Fruit fly (Drosophila melanogaster) whole organism, embryonic: ENCODE results near the gene CG13893.
A peak's percentile ranks its signal among the peaks of the same experiment; 100 is the strongest.

ENCODE experiments used
- Bteb2 ChIP-seq: fragments of 200-800 bp; sonication (Bioruptor generic); optimal IDR thresholded peaks from 2 replicates; lab custom pipeline; 2016; ENCODE audit warnings: missing biosample characterization, missing genetic modification characterization
- CG10321 ChIP-seq: fragments of 200-800 bp; sonication (Bioruptor generic); IDR thresholded peaks from 2 replicates; pipeline ENCODE4 v1.3.6; 2022; ENCODE audit warnings: missing biosample characterization, missing genetic modification characterization
- CG10565 ChIP-seq: fragments of 200-800 bp; sonication (Bioruptor generic); optimal IDR thresholded peaks from 3 replicates; lab custom pipeline; 2016; ENCODE audit warnings: missing biosample characterization, mild to moderate bottlenecking, missing genetic modification characterization
- CG10959 ChIP-seq: fragments of 200-800 bp; sonication (Bioruptor generic); IDR thresholded peaks from 2 replicates; pipeline ENCODE4 v1.3.6; 2022; ENCODE audit warnings: missing biosample characterization, missing genetic modification characterization
- CG11093 ChIP-seq: fragments of 200-800 bp; sonication (Bioruptor generic); IDR thresholded peaks from 3 replicates; pipeline ENCODE4 v1.3.6; 2022; ENCODE audit warnings: missing biosample characterization, missing genetic modification characterization
- CG12071 ChIP-seq: fragments of 200-800 bp; sonication (Bioruptor generic); optimal IDR thresholded peaks from 3 replicates; lab custom pipeline; 2018; ENCODE audit warnings: missing biosample characterization, mild to moderate bottlenecking, missing genetic modification characterization
- CG12659 ChIP-seq: fragments of 200-800 bp; sonication (Bioruptor generic); optimal IDR thresholded peaks from 3 replicates; lab custom pipeline; 2017; ENCODE audit warnings: mild to moderate bottlenecking, missing biosample characterization, missing genetic modification reagents, missing genetic modification characterization
- CG14014 ChIP-seq: fragments of 200-800 bp; sonication (Bioruptor generic); IDR thresholded peaks from 2 replicates; pipeline ENCODE4 v1.3.6; 2022; ENCODE audit warnings: missing biosample characterization, missing genetic modification characterization
- CG17328 ChIP-seq: fragments of 200-800 bp; sonication (Bioruptor generic); IDR thresholded peaks from 2 replicates; pipeline ENCODE4 v1.3.6; 2022; ENCODE audit warnings: missing biosample characterization, missing genetic modification characterization
- CG17359 ChIP-seq: fragments of 200-800 bp; sonication (Bioruptor generic); optimal IDR thresholded peaks from 3 replicates; lab custom pipeline; 2018; ENCODE audit warnings: missing biosample characterization, mild to moderate bottlenecking, missing genetic modification characterization, moderate library complexity
- CG17568 ChIP-seq: fragments of 200-800 bp; sonication (Bioruptor generic); optimal IDR thresholded peaks from 2 replicates; lab custom pipeline; 2018; ENCODE audit warnings: missing biosample characterization, mild to moderate bottlenecking, missing genetic modification characterization, moderate library complexity
- CG17802 ChIP-seq: fragments of 200-800 bp; sonication (Bioruptor generic); optimal IDR thresholded peaks from 2 replicates; lab custom pipeline; 2018; ENCODE audit warnings: missing biosample characterization, mild to moderate bottlenecking, missing genetic modification characterization, moderate library complexity
- CG2202 ChIP-seq: fragments of 200-800 bp; sonication (Bioruptor generic); optimal IDR thresholded peaks from 2 replicates; lab custom pipeline; 2018; ENCODE audit warnings: missing biosample characterization, mild to moderate bottlenecking, missing genetic modification characterization
- CG32767 ChIP-seq: fragments of 200-800 bp; sonication (Bioruptor generic); IDR thresholded peaks from 2 replicates; pipeline ENCODE4 v1.3.6; 2022; ENCODE audit warnings: missing biosample characterization, missing genetic modification characterization
- CG33557 ChIP-seq: fragments of 200-800 bp; sonication (Bioruptor generic); optimal IDR thresholded peaks from 2 replicates; lab custom pipeline; 2019; ENCODE audit warnings: missing biosample characterization, mild to moderate bottlenecking, missing genetic modification characterization, moderate library complexity
- CG3726 ChIP-seq: fragments of 200-800 bp; sonication (Bioruptor generic); IDR thresholded peaks from 3 replicates; pipeline ENCODE4, ENCODE4 v1.3.6; 2022; ENCODE audit warnings: missing biosample characterization, missing genetic modification characterization
- CG5180 ChIP-seq: fragments of 200-800 bp; sonication (Bioruptor generic); optimal IDR thresholded peaks from 3 replicates; lab custom pipeline; 2017; ENCODE audit warnings: missing biosample characterization, missing genetic modification characterization, mild to moderate bottlenecking, moderate library complexity, missing genetic modification reagents
- CG6175 ChIP-seq: fragments of 200-800 bp; sonication (Bioruptor generic); IDR thresholded peaks from 3 replicates; pipeline ENCODE4 v1.3.6; 2022; ENCODE audit warnings: missing biosample characterization, missing genetic modification characterization
- CG7987 ChIP-seq: fragments of 200-800 bp; sonication (Bioruptor generic); optimal IDR thresholded peaks from 2 replicates; lab custom pipeline; 2018; ENCODE audit warnings: missing biosample characterization, mild to moderate bottlenecking, missing genetic modification characterization, moderate library complexity
- CG8089 ChIP-seq: fragments of 200-800 bp; sonication (Bioruptor generic); optimal IDR thresholded peaks from 3 replicates; lab custom pipeline; 2016; ENCODE audit warnings: missing biosample characterization, missing genetic modification characterization
- CG8281 ChIP-seq: fragments of 200-800 bp; sonication (Bioruptor generic); optimal IDR thresholded peaks from 2 replicates; lab custom pipeline; 2018; ENCODE audit warnings: missing biosample characterization, mild to moderate bottlenecking, missing genetic modification characterization, moderate library complexity
- CG9817 ChIP-seq: fragments of 200-800 bp; sonication (Bioruptor generic); optimal IDR thresholded peaks from 2 replicates; lab custom pipeline; 2018; ENCODE audit warnings: missing biosample characterization, mild to moderate bottlenecking, missing genetic modification characterization, moderate library complexity
- CTCF ChIP-seq: fragments of 200-800 bp; sonication (Bioruptor generic); optimal IDR thresholded peaks from 2 replicates; lab custom pipeline; 2017; ENCODE audit warnings: missing biosample characterization, mild to moderate bottlenecking, missing genetic modification characterization, moderate library complexity
- Eip74EF ChIP-seq, 2 experiments: fragments of 200-800 bp in 1 of 2; fragments of >200 bp in 1 of 2; sonication (Bioruptor generic) in 1 of 2; optimal IDR thresholded peaks; 2 replicates each; lab custom pipeline; 2017 to 2019; ENCODE audit warnings: missing biosample characterization in 2 of 2, missing genetic modification characterization in 2 of 2, mild to moderate bottlenecking in 1 of 2, moderate library complexity in 1 of 2
- H15 ChIP-seq: fragments of 200-800 bp; sonication (Bioruptor generic); IDR thresholded peaks from 3 replicates; pipeline ENCODE4 v1.3.6; 2022; ENCODE audit warnings: missing biosample characterization, missing genetic modification characterization
- HLHmδ ChIP-seq: fragments of 200-800 bp; sonication (Bioruptor generic); optimal IDR thresholded peaks from 2 replicates; lab custom pipeline; 2018; ENCODE audit warnings: missing biosample characterization, mild to moderate bottlenecking, missing genetic modification characterization, moderate library complexity
- Lhr ChIP-seq: fragments of 200-800 bp; sonication (Bioruptor generic); optimal IDR thresholded peaks from 3 replicates; lab custom pipeline; 2017; ENCODE audit warnings: mild to moderate bottlenecking, missing biosample characterization, missing genetic modification reagents, missing genetic modification characterization
- Lim3 ChIP-seq: fragments of 200-800 bp; sonication (Bioruptor generic); IDR thresholded peaks from 2 replicates; pipeline ENCODE4 v1.3.6; 2022; ENCODE audit warnings: missing biosample characterization, missing genetic modification characterization
- Mrtf ChIP-seq: fragments of 200-800 bp; sonication (Bioruptor generic); IDR thresholded peaks from 3 replicates; pipeline ENCODE4 v1.3.6; 2022; ENCODE audit warnings: missing biosample characterization, missing genetic modification characterization
- NC2α ChIP-seq: fragments of 200-800 bp; sonication (Bioruptor generic); optimal IDR thresholded peaks from 2 replicates; lab custom pipeline; 2016; ENCODE audit warnings: missing biosample characterization, missing genetic modification characterization
- Ptx1 ChIP-seq: fragments of 200-800 bp; sonication (Bioruptor generic); IDR thresholded peaks from 2 replicates; pipeline ENCODE4 v1.3.6; 2022; ENCODE audit warnings: missing biosample characterization, missing genetic modification characterization
- Sin3A ChIP-seq: fragments of >200 bp; optimal IDR thresholded peaks from 2 replicates; lab custom pipeline; 2018
- Sry-β ChIP-seq: fragments of 200-800 bp; sonication (Bioruptor generic); optimal IDR thresholded peaks from 2 replicates; lab custom pipeline; 2018; ENCODE audit warnings: missing biosample characterization, mild to moderate bottlenecking, missing genetic modification characterization, moderate library complexity
- Ssrp ChIP-seq: fragments of 200-800 bp; sonication (Bioruptor generic); optimal IDR thresholded peaks from 2 replicates; lab custom pipeline; 2018; ENCODE audit warnings: missing biosample characterization, mild to moderate bottlenecking, missing genetic modification characterization, moderate library complexity
- ac ChIP-seq: fragments of 200-800 bp; sonication (Bioruptor generic); optimal IDR thresholded peaks from 3 replicates; lab custom pipeline; 2017; ENCODE audit warnings: missing biosample characterization, mild to moderate bottlenecking, missing genetic modification characterization
- bigmax ChIP-seq: fragments of 200-800 bp; sonication (Bioruptor generic); optimal IDR thresholded peaks from 2 replicates; lab custom pipeline; 2018; ENCODE audit warnings: missing biosample characterization, mild to moderate bottlenecking, missing genetic modification characterization
- ems ChIP-seq: fragments of 200-800 bp; sonication (Bioruptor generic); optimal IDR thresholded peaks from 3 replicates; lab custom pipeline; 2016; ENCODE audit warnings: missing biosample characterization, missing genetic modification characterization
- en ChIP-seq: fragments of 200-800 bp; sonication (Bioruptor generic); optimal IDR thresholded peaks from 2 replicates; lab custom pipeline; 2016; ENCODE audit warnings: missing biosample characterization, missing genetic modification characterization
- eve ChIP-seq, 2 experiments: fragments of >200 bp; optimal IDR thresholded peaks; 2 replicates each; lab custom pipeline; 2017; ENCODE audit warnings: missing biosample characterization in 2 of 2, missing genetic modification characterization in 2 of 2
- fd3F ChIP-seq: fragments of 200-800 bp; sonication (Bioruptor generic); optimal IDR thresholded peaks from 2 replicates; lab custom pipeline; 2018; ENCODE audit warnings: missing biosample characterization, mild to moderate bottlenecking, missing genetic modification characterization, moderate library complexity
- gem ChIP-seq: fragments of 200-800 bp; sonication (Bioruptor generic); optimal IDR thresholded peaks from 2 replicates; lab custom pipeline; 2019; ENCODE audit warnings: missing biosample characterization, mild to moderate bottlenecking, missing genetic modification characterization, moderate library complexity
- grau ChIP-seq: fragments of 200-800 bp; optimal IDR thresholded peaks from 3 replicates; lab custom pipeline; 2019; ENCODE audit warnings: missing biosample characterization, mild to moderate bottlenecking, missing genetic modification characterization, moderate library complexity
- h ChIP-seq: fragments of >200 bp; optimal IDR thresholded peaks from 2 replicates; lab custom pipeline; 2017
- nau ChIP-seq: fragments of 200-800 bp; sonication (Bioruptor generic); optimal IDR thresholded peaks from 3 replicates; lab custom pipeline; 2017; ENCODE audit warnings: missing biosample characterization, mild to moderate bottlenecking, missing genetic modification characterization, missing genetic modification reagents
- p53 ChIP-seq: fragments of 200-800 bp; sonication (Bioruptor generic); optimal IDR thresholded peaks from 2 replicates; lab custom pipeline; 2016; ENCODE audit warnings: missing biosample characterization, missing genetic modification characterization
- pita ChIP-seq: fragments of 200-800 bp; sonication (Bioruptor generic); optimal IDR thresholded peaks from 2 replicates; lab custom pipeline; 2017; ENCODE audit warnings: missing biosample characterization, mild to moderate bottlenecking, missing genetic modification characterization
- row ChIP-seq: fragments of 200-800 bp; sonication (Bioruptor generic); IDR thresholded peaks from 3 replicates; pipeline ENCODE4 v1.3.6; 2022; ENCODE audit warnings: missing biosample characterization, missing genetic modification characterization
- run ChIP-seq: fragments of 200-800 bp; sonication (Bioruptor generic); optimal IDR thresholded peaks from 3 replicates; lab custom pipeline; 2018; ENCODE audit warnings: missing biosample characterization, mild to moderate bottlenecking, missing genetic modification characterization
- salm ChIP-seq: fragments of 200-800 bp; sonication (Bioruptor generic); optimal IDR thresholded peaks from 2 replicates; lab custom pipeline; 2018; ENCODE audit warnings: missing biosample characterization, mild to moderate bottlenecking, missing genetic modification characterization
- sens ChIP-seq: fragments of 200-800 bp; sonication (Bioruptor generic); peaks from one replicate; lab custom pipeline; 2016; ENCODE audit warnings: missing biosample characterization, missing genetic modification characterization
- slou ChIP-seq: fragments of 200-800 bp; sonication (Bioruptor generic); optimal IDR thresholded peaks from 3 replicates; lab custom pipeline; 2016; ENCODE audit warnings: missing biosample characterization, missing genetic modification characterization
- so ChIP-seq: fragments of 200-800 bp; sonication (Bioruptor generic); IDR thresholded peaks from 3 replicates; pipeline ENCODE4 v1.3.6; 2022; ENCODE audit warnings: missing biosample characterization, missing genetic modification characterization
- twi ChIP-seq: fragments of 200-800 bp; optimal IDR thresholded peaks from 2 replicates; lab custom pipeline; 2019; ENCODE audit warnings: missing biosample characterization, mild to moderate bottlenecking, missing genetic modification characterization, moderate library complexity

The CG13893 gene

DNA sequence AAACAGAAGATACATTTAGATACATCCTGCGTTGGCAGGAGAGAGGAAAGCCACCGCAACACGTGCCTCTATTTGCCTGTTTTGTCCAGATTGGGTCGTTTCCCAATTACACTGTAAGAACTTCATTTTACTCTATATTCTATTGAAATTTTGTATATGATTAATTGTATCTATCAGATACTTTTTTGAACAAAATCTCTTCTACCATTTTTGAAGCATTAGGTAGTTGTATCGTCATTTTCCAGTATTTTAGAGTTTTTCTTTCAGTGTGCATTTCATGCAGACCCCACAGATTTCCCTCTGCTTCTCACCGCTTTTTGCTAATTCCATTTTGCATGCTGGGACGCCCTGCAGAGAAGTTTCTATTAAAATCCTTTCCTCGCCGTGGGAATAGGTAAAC, 49.2 kb downstream of the CG13893 start (continued):
- TF ChIP-seq ems (GFP tag; lab: Kevin White, UChicago) (no peak), en (GFP tag; lab: Kevin White, UChicago) (no peak), CG32767 (GFP tag; lab: Robert Waterston, UW) (0 out of 2 replicates have a peak, but pooled peaks have one; percentile 33), Lhr (GFP tag; lab: Kevin White, UChicago) (no peak), h (no peak), CG12659 (GFP tag; lab: Kevin White, UChicago) (peak; percentile 49), CG11093 (GFP tag; lab: Robert Waterston, UW) (no peak), CG8281 (tag; lab: Kevin White, UChicago) (no peak), CG10959 (GFP tag; lab: Robert Waterston, UW) (no peak), grau (peak; percentile 23), CG17359 (peak; percentile 44), Ssrp (peak; percentile 16), CG12071 (peak; percentile 11), CG2202 (tag; lab: Kevin White, UChicago) (no peak), CG9817 (peak; percentile 37), Lim3 (no peak), Ptx1 (GFP tag; lab: Robert Waterston, UW) (peak; percentile 65), CG17568 (GFP tag; lab: Kevin White, UChicago) (no peak), row (GFP tag; lab: Robert Waterston, UW) (peak; percentile 69), nau (GFP tag; lab: Kevin White, UChicago) (peak; percentile 37), CG6175 (GFP tag; lab: Robert Waterston, UW) (0 out of 3 replicates have a peak, but pooled peaks have one; percentile 34), gem (peak; percentile 74), Sin3A (no peak), Mrtf (GFP tag; lab: Robert Waterston, UW) (no peak), ac (GFP tag; lab: Kevin White, UChicago) (no peak), run (peak; percentile 0), slou (GFP tag; lab: Kevin White, UChicago) (peak; percentile 6), bigmax (GFP tag; lab: Kevin White, UChicago) (no peak), CG3726 (GFP tag; lab: Robert Waterston, UW) (no peak), so (GFP tag; lab: Robert Waterston, UW) (peak; percentile 29; the same call in 1 of the 3 replicates), HLHmδ (GFP tag; lab: Kevin White, UChicago) (no peak), p53 (GFP tag; lab: Kevin White, UChicago) (no peak), CG10321 (GFP tag; lab: Robert Waterston, UW) (no peak), sens (GFP tag; lab: Kevin White, UChicago) (peak; percentile 87), CG8089 (peak; percentile 11), CG5180 (GFP tag; lab: Kevin White, UChicago) (no peak), NC2α (GFP tag; lab: Kevin White, UChicago) (no peak), CG7987 (GFP tag; lab: Kevin White, UChicago) (no peak), Sry-β (GFP tag; lab: Kevin White, UChicago) (no peak), fd3F (GFP tag; lab: Kevin White, UChicago) (no peak), CTCF (GFP tag; lab: Kevin White, UChicago) (no peak), Eip74EF (GFP tag; optimal IDR thresholded peaks at IDR 0.05; lab: Kevin White, UChicago) (no peak), Bteb2 (GFP tag; lab: Kevin White, UChicago) (peak; percentile 8), CG17328 (GFP tag; lab: Robert Waterston, UW) (peak; percentile 51; the same call in 1 of the 2 replicates), eve (GFP tag; optimal IDR thresholded peaks at IDR 0.05; lab: Kevin White, UChicago) (no peak), CG33557 (no peak), pita (no peak), CG10565 (no peak), twi (tag; lab: Kevin White, UChicago) (no peak), CG14014 (peak; percentile 56), CG17802 (tag; lab: Kevin White, UChicago) (no peak), H15 (GFP tag; lab: Robert Waterston, UW) (no peak), salm (no peak)
